Fruit fly (Drosophila melanogaster) whole organism, embryonic: Measurements from ENCODE around the gene CG33258.

Experiments used
- CG10274 ChIP-seq: fragments of 200-800 bp; sonication (Bioruptor generic); optimal IDR thresholded peaks from 3 replicates; lab custom pipeline; 2017; ENCODE audit warnings: missing biosample characterization, mild to moderate bottlenecking, missing genetic modification characterization
- CG10366 ChIP-seq: fragments of 200-800 bp; sonication (Bioruptor generic); IDR thresholded peaks from 2 replicates; pipeline ENCODE4 v1.3.6; 2022; ENCODE audit warnings: missing biosample characterization, missing genetic modification characterization
- CG13894 ChIP-seq: fragments of 200-800 bp; sonication (Bioruptor generic); optimal IDR thresholded peaks from 3 replicates; lab custom pipeline; 2018; ENCODE audit warnings: missing biosample characterization, mild to moderate bottlenecking, missing genetic modification characterization, moderate library complexity
- CG15073 ChIP-seq: fragments of 200-800 bp; sonication (Bioruptor generic); optimal IDR thresholded peaks from 2 replicates; lab custom pipeline; 2016; ENCODE audit warnings: missing biosample characterization, missing genetic modification characterization
- CG15601 ChIP-seq: fragments of 200-800 bp; sonication (Bioruptor generic); optimal IDR thresholded peaks from 3 replicates; lab custom pipeline; 2019; ENCODE audit warnings: missing biosample characterization, mild to moderate bottlenecking, missing genetic modification characterization, moderate library complexity
- CG15696 ChIP-seq: fragments of 200-800 bp; sonication (Bioruptor generic); optimal IDR thresholded peaks from 2 replicates; lab custom pipeline; 2019; ENCODE audit warnings: missing biosample characterization, mild to moderate bottlenecking, missing genetic modification characterization, moderate library complexity
- CG1603 ChIP-seq: fragments of 200-800 bp; sonication (Bioruptor generic); optimal IDR thresholded peaks from 2 replicates; lab custom pipeline; 2019; ENCODE audit warnings: missing biosample characterization, mild to moderate bottlenecking, missing genetic modification characterization, moderate library complexity
- CG17385 ChIP-seq: fragments of 200-800 bp; sonication (Bioruptor generic); optimal IDR thresholded peaks from 3 replicates; lab custom pipeline; 2018; ENCODE audit warnings: missing biosample characterization, mild to moderate bottlenecking, missing genetic modification characterization
- CG2202 ChIP-seq: fragments of 200-800 bp; sonication (Bioruptor generic); optimal IDR thresholded peaks from 2 replicates; lab custom pipeline; 2018; ENCODE audit warnings: missing biosample characterization, mild to moderate bottlenecking, missing genetic modification characterization
- CG3407 ChIP-seq: fragments of 200-800 bp; sonication (Bioruptor generic); optimal IDR thresholded peaks from 2 replicates; lab custom pipeline; 2018; ENCODE audit warnings: missing biosample characterization, mild to moderate bottlenecking, missing genetic modification characterization
- CG34376 ChIP-seq: fragments of 200-800 bp; sonication (Bioruptor generic); optimal IDR thresholded peaks from 2 replicates; lab custom pipeline; 2018; ENCODE audit warnings: missing biosample characterization, mild to moderate bottlenecking, missing genetic modification characterization
- CG4707 ChIP-seq: fragments of 200-800 bp; sonication (Bioruptor generic); optimal IDR thresholded peaks from 2 replicates; lab custom pipeline; 2018; ENCODE audit warnings: missing biosample characterization, mild to moderate bottlenecking, missing genetic modification characterization, moderate library complexity
- CG6654 ChIP-seq: fragments of 200-800 bp; sonication (Bioruptor generic); optimal IDR thresholded peaks from 2 replicates; lab custom pipeline; 2017; ENCODE audit warnings: missing biosample characterization, mild to moderate bottlenecking, missing genetic modification characterization
- CG6791 ChIP-seq: fragments of 200-800 bp; sonication (Bioruptor generic); IDR thresholded peaks from 3 replicates; pipeline ENCODE4 v1.3.6; 2022; ENCODE audit warnings: missing biosample characterization, missing genetic modification characterization; ENCODE audit not compliant: partially characterized antibody
- CG7963 ChIP-seq: fragments of 200-800 bp; sonication (Bioruptor generic); IDR thresholded peaks from 3 replicates; pipeline ENCODE4 v1.3.6; 2022; ENCODE audit warnings: missing biosample characterization, missing genetic modification characterization; ENCODE audit not compliant: partially characterized antibody
- CG8290 ChIP-seq, 3 experiments: fragments of 200-800 bp; sonication (Bioruptor generic); optimal IDR thresholded peaks; 2 replicates each; lab custom pipeline; 2016 to 2019; ENCODE audit warnings: missing biosample characterization in 3 of 3, missing genetic modification characterization in 3 of 3, mild to moderate bottlenecking in 2 of 3, moderate library complexity in 1 of 3
- CG8388 ChIP-seq: fragments of 200-800 bp; sonication (Bioruptor generic); optimal IDR thresholded peaks from 2 replicates; lab custom pipeline; 2019; ENCODE audit warnings: missing biosample characterization, mild to moderate bottlenecking, missing genetic modification characterization, moderate library complexity
- CHES-1-like ChIP-seq: fragments of 200-800 bp; sonication (Bioruptor generic); optimal IDR thresholded peaks from 2 replicates; lab custom pipeline; 2016; ENCODE audit warnings: missing biosample characterization, missing genetic modification characterization
- Camta ChIP-seq: fragments of 200-800 bp; sonication (Bioruptor generic); optimal IDR thresholded peaks from 2 replicates; lab custom pipeline; 2016; ENCODE audit warnings: missing biosample characterization, missing genetic modification characterization
- Dbx ChIP-seq: fragments of 200-800 bp; sonication (Bioruptor generic); IDR thresholded peaks from 3 replicates; pipeline ENCODE4 v1.3.6; 2022; ENCODE audit warnings: missing biosample characterization, missing genetic modification characterization
- Deaf1 ChIP-seq: fragments of 200-800 bp; optimal IDR thresholded peaks from 3 replicates; lab custom pipeline; 2019; ENCODE audit warnings: missing biosample characterization, mild to moderate bottlenecking, missing genetic modification characterization, moderate library complexity
- E2f2 ChIP-seq: fragments of 200-800 bp; sonication (Bioruptor generic); IDR thresholded peaks from 2 replicates; pipeline ENCODE4 v1.3.6; 2022; ENCODE audit warnings: missing biosample characterization, missing genetic modification characterization
- HLH3B ChIP-seq: fragments of 200-800 bp; sonication (Bioruptor generic); IDR thresholded peaks from 2 replicates; pipeline ENCODE4 v1.3.6; 2022; ENCODE audit warnings: missing biosample characterization, missing genetic modification characterization
- Hand ChIP-seq: fragments of 200-800 bp; sonication (Bioruptor generic); optimal IDR thresholded peaks from 2 replicates; lab custom pipeline; 2017; ENCODE audit warnings: mild to moderate bottlenecking, missing biosample characterization, missing genetic modification reagents, missing genetic modification characterization
- Hmr ChIP-seq: fragments of 200-800 bp; sonication (Bioruptor generic); optimal IDR thresholded peaks from 3 replicates; lab custom pipeline; 2017; ENCODE audit warnings: mild to moderate bottlenecking, missing biosample characterization, missing genetic modification reagents, missing genetic modification characterization
- Mes4 ChIP-seq: fragments of 200-800 bp; sonication (Bioruptor generic); optimal IDR thresholded peaks from 2 replicates; lab custom pipeline; 2016; ENCODE audit warnings: missing biosample characterization, missing genetic modification characterization
- NFAT ChIP-seq: fragments of 200-800 bp; sonication (Bioruptor generic); IDR thresholded peaks from 2 replicates; pipeline ENCODE4 v1.3.6; 2022; ENCODE audit warnings: missing biosample characterization, missing genetic modification characterization
- Nf-YA ChIP-seq: fragments of 200-800 bp; sonication (Bioruptor generic); IDR thresholded peaks from 2 replicates; pipeline ENCODE4 v1.3.6; 2022; ENCODE audit warnings: missing biosample characterization, missing genetic modification characterization
- NfI ChIP-seq: fragments of 200-800 bp; sonication (Bioruptor generic); optimal IDR thresholded peaks from 3 replicates; lab custom pipeline; 2018; ENCODE audit warnings: missing biosample characterization, mild to moderate bottlenecking, missing genetic modification characterization, moderate library complexity
- Ptx1 ChIP-seq: fragments of 200-800 bp; sonication (Bioruptor generic); IDR thresholded peaks from 2 replicates; pipeline ENCODE4 v1.3.6; 2022; ENCODE audit warnings: missing biosample characterization, missing genetic modification characterization
- Sox102F ChIP-seq: fragments of 200-800 bp; sonication (Bioruptor generic); optimal IDR thresholded peaks from 2 replicates; lab custom pipeline; 2018; ENCODE audit warnings: missing biosample characterization, mild to moderate bottlenecking, missing genetic modification characterization, moderate library complexity
- Spps ChIP-seq: fragments of 200-800 bp; sonication (Bioruptor generic); optimal IDR thresholded peaks from 2 replicates; lab custom pipeline; 2018; ENCODE audit warnings: missing biosample characterization, mild to moderate bottlenecking, missing genetic modification characterization
- Vsx1 ChIP-seq: fragments of 200-800 bp; sonication (Bioruptor generic); optimal IDR thresholded peaks from 2 replicates; lab custom pipeline; 2017; ENCODE audit warnings: missing biosample characterization, mild to moderate bottlenecking, missing genetic modification characterization, missing genetic modification reagents
- corto ChIP-seq: fragments of 200-800 bp; sonication (Bioruptor generic); optimal IDR thresholded peaks from 2 replicates; lab custom pipeline; 2016; ENCODE audit warnings: missing biosample characterization, mild to moderate bottlenecking, missing genetic modification characterization, moderate library complexity
- crp ChIP-seq, 2 experiments: fragments of 200-800 bp; sonication (Bioruptor generic); optimal IDR thresholded peaks; 2 replicates in 1 of 2; 3 replicates in 1 of 2; lab custom pipeline; 2017; ENCODE audit warnings: missing biosample characterization in 2 of 2, missing genetic modification characterization in 2 of 2, mild to moderate bottlenecking in 1 of 2, moderate library complexity in 1 of 2
- esg ChIP-seq: fragments of 200-800 bp; sonication (Bioruptor generic); conservative IDR thresholded peaks from 2 replicates; pipeline ENCODE4 v1.3.6; 2022; ENCODE audit warnings: missing biosample characterization, missing genetic modification characterization
- kay ChIP-seq: fragments of 200-800 bp; sonication (Bioruptor generic); optimal IDR thresholded peaks from 2 replicates; lab custom pipeline; 2016; ENCODE audit warnings: missing biosample characterization, missing genetic modification characterization
- mam ChIP-seq: fragments of 200-800 bp; sonication (Bioruptor generic); optimal IDR thresholded peaks from 3 replicates; lab custom pipeline; 2016; ENCODE audit warnings: missing biosample characterization, missing genetic modification characterization
- otp ChIP-seq: fragments of 200-800 bp; sonication (Bioruptor generic); IDR thresholded peaks from 3 replicates; pipeline ENCODE4, ENCODE4 v1.3.6; 2022; ENCODE audit warnings: missing biosample characterization, missing genetic modification characterization
- salm ChIP-seq: fragments of 200-800 bp; sonication (Bioruptor generic); optimal IDR thresholded peaks from 2 replicates; lab custom pipeline; 2018; ENCODE audit warnings: missing biosample characterization, mild to moderate bottlenecking, missing genetic modification characterization
- sc ChIP-seq, 3 experiments: fragments of >200 bp in 2 of 3; fragments of 200-800 bp in 1 of 3; sonication (Bioruptor generic) in 1 of 3; optimal IDR thresholded peaks; 2 replicates in 2 of 3; 3 replicates in 1 of 3; lab custom pipeline; 2017; ENCODE audit warnings: mild to moderate bottlenecking in 1 of 3, missing biosample characterization in 1 of 3, missing genetic modification characterization in 1 of 3, missing genetic modification reagents in 1 of 3
- sens ChIP-seq: fragments of 200-800 bp; sonication (Bioruptor generic); peaks from one replicate; lab custom pipeline; 2016; ENCODE audit warnings: missing biosample characterization, missing genetic modification characterization
- seq ChIP-seq: fragments of 200-800 bp; sonication (Bioruptor generic); IDR thresholded peaks from 2 replicates; pipeline ENCODE4 v1.3.6; 2022; ENCODE audit warnings: missing biosample characterization, missing genetic modification characterization
- sisA ChIP-seq: fragments of 200-800 bp; sonication (Bioruptor generic); IDR thresholded peaks from 2 replicates; pipeline ENCODE4 v1.3.6; 2022; ENCODE audit warnings: missing biosample characterization, missing genetic modification characterization
- sqz ChIP-seq: fragments of 200-800 bp; sonication (Bioruptor generic); optimal IDR thresholded peaks from 3 replicates; lab custom pipeline; 2018; ENCODE audit warnings: missing biosample characterization, mild to moderate bottlenecking, missing genetic modification characterization
- ttk ChIP-seq: fragments of 200-800 bp; sonication (Bioruptor generic); IDR thresholded peaks from 2 replicates; pipeline ENCODE4 v2.1.2; 2022; ENCODE audit warnings: missing biosample characterization, missing genetic modification characterization
- yki ChIP-seq: fragments of >200 bp; optimal IDR thresholded peaks from 3 replicates; lab custom pipeline; 2018

CG33258 gene

dm6 chr3L:16049955-16050886 lies 32.1 kb upstream of the CG33258 start (continued):
- TF ChIP-seq Ptx1 (GFP tag; lab: Robert Waterston, UW) (no peak), Hmr (peak; percentile 54), Mes4 (no peak), CG6654 (no peak), CG15696 (peak; percentile 51), CG15073 (GFP tag; lab: Kevin White, UChicago) (no peak), Vsx1 (GFP tag; lab: Kevin White, UChicago) (no peak), CG17385 (GFP tag; lab: Kevin White, UChicago) (peak; percentile 34), sens (GFP tag; lab: Kevin White, UChicago) (peak; percentile 91), Nf-YA (GFP tag; lab: Robert Waterston, UW) (no peak), CG13894 (tag; lab: Kevin White, UChicago) (peak; percentile 90), sqz (GFP tag; lab: Kevin White, UChicago) (peak; percentile 85), CG3407 (GFP tag; lab: Kevin White, UChicago) (no peak), HLH3B (no peak), Hand (peak; percentile 51), CG2202 (no peak), corto (no peak), E2f2 (GFP tag; lab: Robert Waterston, UW) (no peak), CG10274 (no peak), mam (GFP tag; lab: Kevin White, UChicago) (peak; percentile 6), CG7963 (GFP tag; lab: Robert Waterston, UW) (no peak), Sox102F (GFP tag; lab: Kevin White, UChicago) (no peak), Dbx (GFP tag; lab: Robert Waterston, UW) (peak; percentile 75), CG6791 (GFP tag; lab: Robert Waterston, UW) (no peak), CG10366 (no peak), kay (GFP tag; lab: Kevin White, UChicago) (no peak), yki (lab: Kevin White, UChicago) (peak; percentile 51), sc (optimal IDR thresholded peaks at IDR 0.05; lab: Kevin White, UChicago) (no peak), sc (GFP tag; optimal IDR thresholded peaks at IDR 0.05; lab: Kevin White, UChicago) (no peak), CHES-1-like (GFP tag; lab: Kevin White, UChicago) (peak; percentile 20), CG8388 (no peak), Deaf1 (tag; lab: Kevin White, UChicago) (peak; percentile 76), CG4707 (no peak), crp (GFP tag; optimal IDR thresholded peaks at IDR 0.05; lab: Kevin White, UChicago) (no peak), CG8290 (GFP tag; optimal IDR thresholded peaks at IDR 0.05; lab: Kevin White, UChicago) (no peak), CG8290 (tag; optimal IDR thresholded peaks at IDR 0.05; lab: Kevin White, UChicago) (peak; percentile 70 to 75), sisA (GFP tag; lab: Robert Waterston, UW) (no peak), CG15601 (tag; lab: Kevin White, UChicago) (peak; percentile 57), CG34376 (peak; percentile 95), ttk (GFP tag; lab: Robert Waterston, UW) (no peak), Spps (tag; lab: Kevin White, UChicago) (no peak), otp (GFP tag; lab: Robert Waterston, UW) (0 out of 3 replicates have a peak, but pooled peaks have one; percentile 17), salm (peak; percentile 34), CG1603 (tag; lab: Kevin White, UChicago) (peak; percentile 10), esg (GFP tag; lab: Robert Waterston, UW) (no peak), Camta (GFP tag; lab: Kevin White, UChicago) (no peak), NFAT (GFP tag; lab: Robert Waterston, UW) (peak; percentile 47; the same call in 1 of the 2 replicates), seq (GFP tag; lab: Robert Waterston, UW) (peak; percentile 60; the same call in 1 of the 2 replicates), NfI (GFP tag; lab: Kevin White, UChicago) (no peak)
